Worm (Caenorhabditis elegans) whole organism, young adult: ENCODE data around the gene F36H5.8.

Source experiments
- B0261.1 ChIP-seq: sonication (generic microtip); optimal IDR thresholded peaks from 2 replicates; lab custom pipeline; 2016; ENCODE audit warnings: mild to moderate bottlenecking, missing genetic modification characterization, moderate library complexity, missing compliant biosample characterization
- F22D6.2 ChIP-seq: sonication (generic microtip); optimal IDR thresholded peaks from 2 replicates; lab custom pipeline; 2016; ENCODE audit warnings: mild to moderate bottlenecking, missing genetic modification characterization, missing compliant biosample characterization
- T07F8.4 ChIP-seq: sonication (generic microtip); optimal IDR thresholded peaks from 2 replicates; lab custom pipeline; 2016; ENCODE audit warnings: mild to moderate bottlenecking, missing genetic modification characterization, moderate library complexity, missing compliant biosample characterization
- aptf-2 ChIP-seq: fragments of 200-800 bp; sonication (Bioruptor generic); conservative IDR thresholded peaks from 2 replicates; pipeline ENCODE4 v1.3.6; 2022; ENCODE audit warnings: missing genetic modification reagents, missing genetic modification characterization, missing compliant biosample characterization
- bed-2 ChIP-seq: fragments of 200-800 bp; sonication (Bioruptor generic); IDR thresholded peaks from 2 replicates; pipeline ENCODE4 v1.3.6; 2022; ENCODE audit warnings: missing genetic modification reagents, missing genetic modification characterization, missing compliant biosample characterization
- ceh-91 ChIP-seq: fragments of 200-800 bp; sonication (Bioruptor generic); IDR thresholded peaks from 2 replicates; pipeline ENCODE4 v1.3.6; 2022; ENCODE audit warnings: missing genetic modification reagents, missing genetic modification characterization, missing compliant biosample characterization
- chd-7 ChIP-seq: sonication (generic microtip); optimal IDR thresholded peaks from 2 replicates; lab custom pipeline; 2016; ENCODE audit warnings: mild to moderate bottlenecking, missing genetic modification characterization, moderate library complexity, missing compliant biosample characterization
- dpff-1 ChIP-seq: sonication (generic microtip); optimal IDR thresholded peaks from 2 replicates; lab custom pipeline; 2017; ENCODE audit warnings: mild to moderate bottlenecking, missing genetic modification characterization, missing compliant biosample characterization
- efl-1 ChIP-seq: fragments of 150-350 bp; optimal IDR thresholded peaks from 2 replicates; lab custom pipeline; 2014; ENCODE audit warnings: missing biosample characterization, missing genetic modification reagents, missing genetic modification characterization
- egl-18 ChIP-seq: fragments of 200-800 bp; sonication (Bioruptor generic); IDR thresholded peaks from 2 replicates; pipeline ENCODE4 v1.3.6; 2022; ENCODE audit warnings: missing genetic modification reagents, missing genetic modification characterization, missing compliant biosample characterization
- egl-44 ChIP-seq: fragments of 200-800 bp; sonication (Bioruptor generic); IDR thresholded peaks from 2 replicates; pipeline ENCODE4 v1.3.6; 2022; ENCODE audit warnings: missing genetic modification reagents, missing genetic modification characterization, missing compliant biosample characterization
- ets-4 ChIP-seq: fragments of 200-800 bp; sonication (Bioruptor generic); optimal IDR thresholded peaks from 2 replicates; lab custom pipeline; 2018; ENCODE audit warnings: mild to moderate bottlenecking, missing genetic modification characterization, missing compliant biosample characterization
- hlh-12 ChIP-seq: sonication (generic microtip); optimal IDR thresholded peaks from 2 replicates; lab custom pipeline; 2016; ENCODE audit warnings: missing genetic modification characterization, missing compliant biosample characterization
- hmg-1.2 ChIP-seq: fragments of 200-800 bp; sonication (Bioruptor generic); IDR thresholded peaks from 2 replicates; pipeline ENCODE4 v1.3.6; 2022; ENCODE audit warnings: missing genetic modification reagents, missing genetic modification characterization, missing compliant biosample characterization
- lin-26 ChIP-seq: fragments of 200-800 bp; sonication (Bioruptor generic); IDR thresholded peaks from 2 replicates; pipeline ENCODE4 v1.3.6; 2022; ENCODE audit warnings: missing genetic modification reagents, missing genetic modification characterization, missing compliant biosample characterization
- madf-3 ChIP-seq: fragments of 200-800 bp; sonication (Bioruptor generic); IDR thresholded peaks from 2 replicates; pipeline ENCODE4 v1.3.6; 2022; ENCODE audit warnings: missing genetic modification reagents, missing genetic modification characterization, missing compliant biosample characterization
- madf-6 ChIP-seq: fragments of 200-800 bp; sonication (Bioruptor generic); IDR thresholded peaks from 2 replicates; pipeline ENCODE4 v1.3.6; 2022; ENCODE audit warnings: missing genetic modification reagents, missing genetic modification characterization, missing compliant biosample characterization
- nfyb-1 ChIP-seq: fragments of 200-800 bp; sonication (Bioruptor generic); IDR thresholded peaks from 2 replicates; pipeline ENCODE4 v1.3.6; 2022; ENCODE audit warnings: missing genetic modification reagents, missing genetic modification characterization, missing compliant biosample characterization
- pha-4 ChIP-seq: fragments of 150-350 bp; sonication (generic microtip); optimal IDR thresholded peaks from 2 replicates; lab custom pipeline; 2014; ENCODE audit warnings: missing biosample characterization, missing genetic modification reagents, missing genetic modification characterization
- rpc-1 ChIP-seq, 2 experiments: fragments of 150-350 bp in 1 of 2; sonication (generic microtip) in 1 of 2; optimal IDR thresholded peaks; 2 replicates each; lab custom pipeline; 2014 to 2018; ENCODE audit warnings: missing biosample characterization in 1 of 2, missing genetic modification characterization in 1 of 2, missing genetic modification reagents in 1 of 2, missing genotype in 1 of 2
- snpc-4 ChIP-seq, 5 experiments: fragments of 150-350 bp in 1 of 5; sonication (generic microtip) in 4 of 5; optimal IDR thresholded peaks; 2 replicates each; lab custom pipeline; 2014 to 2018; ENCODE audit warnings: missing genetic modification characterization in 5 of 5, missing biosample characterization in 3 of 5, antibody characterized with exemption in 2 of 5, mild to moderate bottlenecking in 2 of 5, missing compliant biosample characterization in 2 of 5, missing genotype in 2 of 5, moderate library complexity in 2 of 5, missing genetic modification reagents in 1 of 5
- tbp1 ChIP-seq: fragments of 200-800 bp; sonication (Bioruptor generic); optimal IDR thresholded peaks from 2 replicates; lab custom pipeline; 2018; ENCODE audit warnings: mild to moderate bottlenecking, missing genetic modification characterization, missing compliant biosample characterization

Gene F36H5.8

DNA sequence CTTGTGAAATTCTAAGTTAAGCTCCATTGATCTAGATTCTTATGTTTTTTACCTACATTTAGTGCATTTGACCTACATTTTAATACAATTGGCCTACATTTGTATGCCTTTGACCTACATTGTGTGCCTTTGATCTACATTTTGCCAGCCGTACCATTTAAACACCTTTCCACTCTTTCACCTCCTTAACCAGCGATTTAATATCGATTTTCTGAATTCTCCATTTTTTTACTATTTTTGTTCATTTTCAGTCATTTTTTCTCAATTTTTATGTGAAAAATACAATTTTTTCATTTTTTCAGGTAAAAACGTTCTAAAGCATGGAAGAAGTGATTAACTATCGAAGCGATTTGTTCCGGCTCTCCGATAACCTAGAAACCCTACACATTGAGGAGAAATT, 37.5 kb downstream of the F36H5.8 start, which contains the start of gene btb-7:
Gene btb-7, plus strand, starts transcription at position 301 of the 400 bp plus-strand sequence.
- TF ChIP-seq bed-2 (GFP tag; lab: Robert Waterston, UW) = no peak
- no peak for TF ChIP-seq pha-4 (tag; lab: Kevin White, UChicago)
- peak; percentile 47 for TF ChIP-seq efl-1 (GFP tag; lab: Kevin White, UChicago)

DNA sequence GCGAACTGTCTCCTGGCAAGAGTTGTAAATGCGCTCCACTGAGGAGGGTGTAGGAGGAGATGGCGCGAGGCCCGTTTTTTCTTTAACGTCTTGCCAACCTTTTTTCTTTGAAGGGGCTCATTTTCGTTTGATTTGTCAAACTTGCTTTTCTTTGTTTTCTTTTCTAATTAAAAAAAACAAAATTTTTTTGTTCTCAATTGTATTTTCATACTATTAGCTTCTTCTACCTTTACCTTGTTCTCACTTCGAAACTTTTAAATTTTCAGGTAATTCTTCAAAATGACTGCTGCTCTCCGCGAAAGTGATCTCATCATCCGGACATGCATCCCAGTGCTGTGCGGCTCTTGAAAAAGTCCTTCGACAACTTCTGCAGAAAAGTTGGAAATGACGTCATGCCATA, 40.5 kb downstream of the F36H5.8 start, which contains the start of gene fbxa-184:
Gene fbxa-184, plus strand, starts transcription at position 301 of the 400 bp plus-strand sequence.
- TF ChIP-seq aptf-2 (GFP tag; lab: Robert Waterston, UW) = peak; percentile 81
- no peak for TF ChIP-seq ets-4 (GFP tag; lab: Kevin White, UChicago)

DNA sequence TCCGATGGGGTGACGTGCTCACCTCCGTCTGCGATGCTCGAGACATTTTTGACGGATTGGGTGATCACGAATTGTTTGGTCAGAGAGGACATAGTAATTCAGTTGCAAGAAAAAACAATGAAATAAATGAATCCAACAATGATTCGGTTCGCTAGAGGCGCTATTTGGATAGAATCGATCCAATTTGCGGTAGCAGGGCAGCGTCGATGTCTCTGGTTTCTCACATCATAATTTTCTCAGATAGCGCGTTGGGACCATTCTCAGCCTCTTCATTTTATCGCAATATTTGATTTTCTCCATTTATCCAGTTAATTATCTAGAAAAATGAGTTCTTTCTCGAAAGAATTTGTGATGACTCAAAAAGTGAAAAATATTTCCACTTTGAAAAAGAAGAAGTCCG, 44.1 kb downstream of the F36H5.8 start, which contains the start of gene sdz-18:
Gene sdz-18, minus strand, starts transcription at position 101 of the 400 bp plus-strand sequence.
- TF ChIP-seq egl-18 (GFP tag; lab: Robert Waterston, UW) = no peak
- no peak for TF ChIP-seq lin-26 (GFP tag; lab: Robert Waterston, UW)
- no peak for TF ChIP-seq madf-6 (GFP tag; lab: Robert Waterston, UW)
- no peak for TF ChIP-seq nfyb-1 (GFP tag; lab: Robert Waterston, UW)
- no peak for TF ChIP-seq T07F8.4 (tag; lab: Kevin White, UChicago)
- TF ChIP-seq F22D6.2 (tag; lab: Kevin White, UChicago) = no peak
- TF ChIP-seq egl-44 (GFP tag; lab: Robert Waterston, UW) = no peak
- TF ChIP-seq ceh-91 (GFP tag; lab: Robert Waterston, UW) = no peak
- no peak for TF ChIP-seq hlh-12 (tag; lab: Kevin White, UChicago)
- no peak for TF ChIP-seq aptf-2 (GFP tag; lab: Robert Waterston, UW)

DNA sequence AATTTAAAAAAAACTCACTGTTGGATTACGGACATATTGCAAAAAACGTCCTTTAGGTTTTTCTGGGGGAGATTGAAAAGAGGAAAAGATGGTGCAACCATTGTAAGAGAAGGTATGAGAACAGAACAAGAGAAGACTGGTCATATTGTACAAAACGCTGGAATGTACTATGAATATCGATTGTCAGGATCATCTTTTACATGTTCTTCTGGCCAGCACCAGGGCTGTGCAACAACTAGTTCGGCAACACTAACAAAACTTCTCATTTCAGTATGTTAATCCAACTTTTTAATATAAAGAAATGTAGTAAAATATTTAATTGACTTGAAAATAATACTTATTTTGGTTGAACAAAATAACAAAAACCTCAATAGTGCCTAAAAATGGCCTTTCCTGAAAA, 47.1 kb downstream of the F36H5.8 start, which contains the start of gene fbxb-47:
Gene fbxb-47, minus strand, starts transcription at position 101 of the 400 bp plus-strand sequence.
- TF ChIP-seq snpc-4 (GFP tag; optimal IDR thresholded peaks at IDR 0.05; lab: Kevin White, UChicago) (no peak), snpc-4 (tag; optimal IDR thresholded peaks at IDR 0.05; lab: Kevin White, UChicago) (no peak), chd-7 (tag; lab: Kevin White, UChicago) (no peak), madf-3 (GFP tag; lab: Robert Waterston, UW) (no peak), hmg-1.2 (GFP tag; lab: Robert Waterston, UW) (no peak), dpff-1 (no peak)

DNA sequence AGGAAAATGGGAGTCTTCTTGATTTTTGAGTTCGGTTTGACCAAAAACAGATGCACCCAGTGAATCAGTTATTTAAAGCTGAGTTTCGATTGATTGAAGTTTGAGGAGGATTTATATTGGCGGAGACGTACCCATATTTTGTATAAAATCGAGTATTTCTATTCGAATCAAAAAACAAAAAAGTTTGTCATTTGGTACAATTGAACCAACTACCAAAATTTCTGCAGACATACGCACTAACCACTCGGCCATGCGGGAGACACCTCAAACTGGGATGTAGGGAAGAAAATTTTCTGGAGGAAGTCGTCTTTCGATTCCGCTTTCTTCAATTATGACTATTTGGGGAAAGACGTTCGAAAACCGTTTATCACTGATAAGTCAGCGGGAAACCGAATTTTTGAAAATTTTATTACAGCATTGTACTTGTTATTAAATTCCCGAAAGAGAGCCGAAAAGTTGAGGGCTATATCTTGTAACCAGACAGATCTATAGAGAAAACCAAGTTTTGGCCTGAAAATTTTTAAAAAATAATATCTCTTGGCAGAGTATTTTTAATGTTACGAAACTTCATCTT, 49.9 kb downstream of the F36H5.8 start:
- peak; percentile 32 for TF ChIP-seq rpc-1 (optimal IDR thresholded peaks at IDR 0.05; lab: Kevin White, UChicago)
- peak; percentile 66 for TF ChIP-seq rpc-1 (tag; optimal IDR thresholded peaks at IDR 0.05; lab: Kevin White, UChicago)
- peak; percentile 76 for TF ChIP-seq tbp1 (GFP tag; lab: Kevin White, UChicago)
- peak; percentile 61; the same call in 1 of the 2 replicates for TF ChIP-seq lin-26 (GFP tag; lab: Robert Waterston, UW)
- peak; percentile 59 for TF ChIP-seq B0261.1
